Fruit fly (Drosophila melanogaster): Measurements from ENCODE around the gene CG15514.

The CG15514 gene

DNA sequence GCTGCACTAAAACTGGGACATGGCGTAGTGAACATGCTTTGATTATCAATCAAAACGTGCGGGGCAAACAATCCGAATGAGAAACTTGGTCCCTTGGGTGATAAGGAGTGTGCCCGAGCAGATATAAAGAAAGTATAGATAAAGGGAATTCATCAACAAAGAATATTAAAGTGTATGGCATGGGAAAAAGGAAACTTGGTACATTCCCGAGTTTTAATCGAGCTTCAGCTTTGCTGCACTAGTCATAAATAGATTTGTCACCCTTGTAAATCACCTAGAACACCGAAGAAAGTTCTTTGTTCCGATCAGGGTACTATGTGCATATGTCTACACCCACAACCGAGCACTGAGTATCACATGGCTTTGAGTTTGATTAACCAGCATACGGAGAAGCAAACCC is 6.2 kb upstream of the CG15514 start:
- TF ChIP-seq CG9705 (GFP tag; optimal IDR thresholded peaks at IDR 0.05): no peak
- TF ChIP-seq Rel (GFP tag; optimal IDR thresholded peaks at IDR 0.05): no peak
- TF ChIP-seq Rel (tag; optimal IDR thresholded peaks at IDR 0.05): peak; percentile 99

DNA sequence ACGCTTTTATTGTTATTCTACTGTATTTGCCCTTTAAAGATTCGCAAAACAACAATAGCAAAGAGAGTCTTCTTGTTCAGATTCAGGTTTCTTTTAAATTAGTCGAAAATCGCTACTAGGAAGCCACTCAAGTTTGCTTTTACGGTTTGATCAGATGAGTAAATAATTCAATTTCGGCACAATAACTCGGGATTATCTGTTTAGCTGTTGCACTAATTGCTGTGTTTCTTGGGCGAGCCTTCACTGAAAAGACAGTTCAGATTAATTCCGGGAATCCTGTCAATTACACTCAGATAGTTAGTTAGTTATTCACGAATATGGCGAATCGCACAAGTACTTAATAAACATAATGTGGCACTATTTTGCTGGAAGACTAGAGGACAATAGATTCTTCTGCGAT is 5.4 kb upstream of the CG15514 start:
- TF ChIP-seq Sp1 (GFP tag; optimal IDR thresholded peaks at IDR 0.05) (peak; percentile 22), dl (GFP tag; optimal IDR thresholded peaks at IDR 0.05; ENCODE audit: insufficient read depth in 1 of 2, partially characterized antibody in 2 of 2) (no peak), Hr83 (GFP tag; optimal IDR thresholded peaks at IDR 0.05; ENCODE audit: poor library complexity, severe bottlenecking) (peak; percentile 69), OdsH (GFP tag; optimal IDR thresholded peaks at IDR 0.05) (peak; percentile 41), tai (GFP tag; optimal IDR thresholded peaks at IDR 0.05) (no peak), rgr (GFP tag; optimal IDR thresholded peaks at IDR 0.05) (peak; percentile 66), foxo (GFP tag; optimal IDR thresholded peaks at IDR 0.05) (peak in 1 of 2 experiments; percentile 4), usp (GFP tag; optimal IDR thresholded peaks at IDR 0.05) (no peak), Hnf4 (GFP tag; optimal IDR thresholded peaks at IDR 0.05) (peak; percentile 5)

DNA sequence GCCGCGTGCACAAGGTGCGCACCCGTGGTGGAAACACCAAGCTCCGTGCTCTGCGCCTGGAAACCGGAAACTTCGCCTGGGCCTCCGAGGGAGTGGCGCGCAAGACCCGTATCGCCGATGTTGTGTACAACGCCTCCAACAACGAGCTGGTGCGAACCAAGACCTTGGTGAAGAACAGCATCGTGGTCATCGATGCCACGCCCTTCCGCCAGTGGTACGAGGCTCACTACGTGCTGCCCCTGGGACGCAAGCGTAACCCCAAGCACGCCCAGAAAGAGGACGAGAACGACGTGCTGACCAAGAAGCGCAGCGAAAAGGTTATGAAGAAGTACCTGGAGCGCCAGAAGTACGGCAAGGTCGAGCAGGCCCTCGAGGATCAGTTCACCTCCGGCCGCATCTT is 1.5 kb upstream of the CG15514 start:
- TF ChIP-seq psq (GFP tag; optimal IDR thresholded peaks at IDR 0.05): no peak
- TF ChIP-seq usp (GFP tag; optimal IDR thresholded peaks at IDR 0.05): no peak
- no peak for TF ChIP-seq N (GFP tag; optimal IDR thresholded peaks at IDR 0.05)
- TF ChIP-seq sv (GFP tag; optimal IDR thresholded peaks at IDR 0.05): no peak
- no peak for TF ChIP-seq CG9705 (GFP tag; optimal IDR thresholded peaks at IDR 0.05)
- no peak for TF ChIP-seq Rel (GFP tag; optimal IDR thresholded peaks at IDR 0.05)
- no peak for TF ChIP-seq Rel (tag; optimal IDR thresholded peaks at IDR 0.05)
- TF ChIP-seq Mio (GFP tag; optimal IDR thresholded peaks at IDR 0.05): no peak
- TF ChIP-seq Dfd (GFP tag; optimal IDR thresholded peaks at IDR 0.05): no peak
- TF ChIP-seq Myc (optimal IDR thresholded peaks at IDR 0.05): no peak
- no peak for TF ChIP-seq Jra (GFP tag; optimal IDR thresholded peaks at IDR 0.05)
- TF ChIP-seq CG32264 (GFP tag; optimal IDR thresholded peaks at IDR 0.05): no peak
- no peak for TF ChIP-seq lola (GFP tag; optimal IDR thresholded peaks at IDR 0.05)
- no peak for TF ChIP-seq CrebA (GFP tag; optimal IDR thresholded peaks at IDR 0.05; ENCODE audit: borderline replicate concordance)
- TF ChIP-seq foxo (GFP tag; optimal IDR thresholded peaks at IDR 0.05): no peak

DNA sequence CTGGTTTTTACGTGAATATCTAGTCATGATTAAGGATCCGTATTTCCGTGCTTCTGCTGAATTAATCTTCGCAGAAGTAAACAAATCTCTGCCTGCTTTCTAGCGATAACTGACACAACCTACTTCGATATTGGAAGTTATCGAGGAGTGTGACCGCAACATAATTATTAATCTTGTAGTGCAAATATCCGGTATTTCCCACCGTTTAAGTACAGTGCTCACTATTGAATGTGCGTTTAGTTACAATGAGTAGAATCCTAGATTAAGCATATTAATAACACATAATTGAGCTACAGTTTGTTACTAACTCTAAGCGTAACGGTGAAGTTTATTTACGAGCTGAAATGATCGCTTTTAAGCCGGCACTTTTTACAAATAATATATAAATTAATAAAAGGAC is 1.5 kb downstream of the CG15514 start:
- TF ChIP-seq ey (GFP tag; optimal IDR thresholded peaks at IDR 0.05) (peak; percentile 22), Hnf4 (GFP tag; optimal IDR thresholded peaks at IDR 0.05) (no peak), dmrt93B (GFP tag; optimal IDR thresholded peaks at IDR 0.05) (no peak), dsf (GFP tag; optimal IDR thresholded peaks at IDR 0.05; ENCODE audit: borderline replicate concordance) (no peak), Dif (GFP tag; optimal IDR thresholded peaks at IDR 0.05; ENCODE audit: partially characterized antibody) (no peak), br (GFP tag; optimal IDR thresholded peaks at IDR 0.05) (no peak), jim (GFP tag; optimal IDR thresholded peaks at IDR 0.05) (no peak), brk (GFP tag; optimal IDR thresholded peaks at IDR 0.05) (no peak), CG9705 (GFP tag; optimal IDR thresholded peaks at IDR 0.05) (peak; percentile 9), sage (GFP tag; optimal IDR thresholded peaks at IDR 0.05) (no peak), Jra (GFP tag; optimal IDR thresholded peaks at IDR 0.05) (no peak), Abd-B (GFP tag; optimal IDR thresholded peaks at IDR 0.05) (no peak), Myc (optimal IDR thresholded peaks at IDR 0.05) (no peak), Rel (GFP tag; optimal IDR thresholded peaks at IDR 0.05) (no peak), Rel (tag; optimal IDR thresholded peaks at IDR 0.05) (peak; percentile 99), N (GFP tag; optimal IDR thresholded peaks at IDR 0.05) (no peak), HLH106 (tag; optimal IDR thresholded peaks at IDR 0.05) (peak; percentile 45), woc (GFP tag; optimal IDR thresholded peaks at IDR 0.05) (no peak), foxo (GFP tag; optimal IDR thresholded peaks at IDR 0.05) (peak in 1 of 2 experiments; percentile 43)

DNA sequence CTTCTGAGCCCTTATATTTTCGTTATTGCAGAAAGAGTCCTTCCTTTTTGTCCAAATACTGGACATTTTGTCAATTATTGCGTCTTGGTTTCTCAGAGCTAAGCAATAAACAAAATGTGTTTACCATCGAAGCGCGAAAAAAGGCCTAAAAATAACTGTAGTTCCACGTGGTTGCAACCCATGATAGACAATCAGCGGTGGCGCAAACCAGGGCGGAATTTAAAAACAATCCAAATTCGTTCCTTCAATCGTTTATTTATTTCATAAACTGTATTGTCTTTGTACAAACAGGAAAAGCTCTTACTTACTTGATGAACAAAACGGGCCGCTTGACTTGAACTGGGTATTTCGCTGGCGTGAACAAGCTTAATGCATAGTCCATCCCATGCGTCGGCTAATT is 2.5 kb downstream of the CG15514 start, which contains the start of gene CG7824:
CG7824 (minus strand) TSS at position 131 of the 400 bp plus-strand sequence.
- no peak for TF ChIP-seq GATAd (GFP tag; optimal IDR thresholded peaks at IDR 0.05)
- no peak for TF ChIP-seq Rel (GFP tag; optimal IDR thresholded peaks at IDR 0.05)
- peak; percentile 50 for TF ChIP-seq Rel (tag; optimal IDR thresholded peaks at IDR 0.05)
- no peak for TF ChIP-seq Vsx2 (GFP tag; optimal IDR thresholded peaks at IDR 0.05; ENCODE audit: partially characterized antibody)

Data from whole organism, wandering third instar larva.